Worm (Caenorhabditis elegans) whole organism, mixed stage, embryonic: ENCODE data around the gene C16C10.8.

ENCODE experiments used
- M03D4.4 ChIP-seq: sonication (generic microtip); optimal IDR thresholded peaks from 2 replicates; lab custom pipeline; 2017; ENCODE audit warnings: mild to moderate bottlenecking, missing genetic modification characterization, missing compliant biosample characterization
- bed-3 ChIP-seq: fragments of 200-800 bp; sonication (Bioruptor generic); optimal IDR thresholded peaks from 3 replicates; lab custom pipeline; 2018; ENCODE audit warnings: mild to moderate bottlenecking, missing genetic modification characterization, moderate library complexity, missing compliant biosample characterization
- blmp-1 ChIP-seq: fragments of 150-350 bp; optimal IDR thresholded peaks from 2 replicates; lab custom pipeline; 2014; ENCODE audit warnings: missing biosample characterization, missing genetic modification characterization
- ceh-39 ChIP-seq: fragments of 150-350 bp; optimal IDR thresholded peaks from 2 replicates; lab custom pipeline; 2014; ENCODE audit warnings: missing biosample characterization, missing genetic modification characterization
- ceh-43 ChIP-seq: fragments of 200-800 bp; sonication (Bioruptor generic); optimal IDR thresholded peaks from 2 replicates; lab custom pipeline; 2018; ENCODE audit warnings: mild to moderate bottlenecking, missing genetic modification characterization, moderate library complexity, missing compliant biosample characterization
- ceh-83 ChIP-seq: fragments of 200-800 bp; sonication (Bioruptor generic); optimal IDR thresholded peaks from 2 replicates; lab custom pipeline; 2018; ENCODE audit warnings: mild to moderate bottlenecking, missing genetic modification characterization, missing compliant biosample characterization
- ces-1 ChIP-seq: fragments of 150-350 bp; optimal IDR thresholded peaks from 2 replicates; lab custom pipeline; 2014; ENCODE audit warnings: missing biosample characterization, missing genetic modification reagents, missing genetic modification characterization
- cnd-1 ChIP-seq: fragments of 200-800 bp; sonication (Bioruptor generic); optimal IDR thresholded peaks from 2 replicates; lab custom pipeline; 2018; ENCODE audit warnings: mild to moderate bottlenecking, missing genetic modification characterization, missing compliant biosample characterization
- drap-1 ChIP-seq: fragments of 200-800 bp; sonication (Bioruptor generic); optimal IDR thresholded peaks from 3 replicates; lab custom pipeline; 2018; ENCODE audit warnings: mild to moderate bottlenecking, missing genetic modification characterization, missing compliant biosample characterization
- elt-1 ChIP-seq: sonication (generic microtip); optimal IDR thresholded peaks from 2 replicates; lab custom pipeline; 2017; ENCODE audit warnings: missing genetic modification characterization, mild to moderate bottlenecking, missing compliant biosample characterization, antibody characterized with exemption, moderate library complexity, borderline replicate concordance; ENCODE audit not compliant: insufficient read depth
- elt-3 ChIP-seq: fragments of 150-350 bp; optimal IDR thresholded peaks from 2 replicates; lab custom pipeline; 2014; ENCODE audit warnings: missing biosample characterization, missing genetic modification characterization
- flh-1 ChIP-seq: fragments of 200-800 bp; sonication (Bioruptor generic); optimal IDR thresholded peaks from 2 replicates; lab custom pipeline; 2018; ENCODE audit warnings: mild to moderate bottlenecking, missing genetic modification characterization, moderate library complexity, missing compliant biosample characterization
- ham-2 ChIP-seq: fragments of 200-800 bp; sonication (Bioruptor generic); optimal IDR thresholded peaks from 2 replicates; lab custom pipeline; 2018; ENCODE audit warnings: mild to moderate bottlenecking, missing genetic modification characterization, missing compliant biosample characterization
- hlh-1 ChIP-seq: fragments of 150-350 bp; optimal IDR thresholded peaks from 2 replicates; lab custom pipeline; 2014; ENCODE audit warnings: missing biosample characterization, missing genetic modification reagents, missing genetic modification characterization
- lin-13 ChIP-seq: fragments of 150-350 bp; optimal IDR thresholded peaks from 2 replicates; lab custom pipeline; 2014; ENCODE audit warnings: missing biosample characterization, missing genetic modification characterization
- lin-32 ChIP-seq: fragments of 200-800 bp; sonication (Bioruptor generic); optimal IDR thresholded peaks from 2 replicates; lab custom pipeline; 2018; ENCODE audit warnings: mild to moderate bottlenecking, missing genetic modification characterization, missing compliant biosample characterization
- lsy-2 ChIP-seq: fragments of 150-350 bp; optimal IDR thresholded peaks from 2 replicates; lab custom pipeline; 2014; ENCODE audit warnings: missing biosample characterization, missing genetic modification characterization
- mab-5 ChIP-seq: fragments of 150-350 bp; optimal IDR thresholded peaks from 2 replicates; lab custom pipeline; 2014; ENCODE audit warnings: missing biosample characterization, missing genetic modification characterization
- mep-1 ChIP-seq: fragments of 150-350 bp; optimal IDR thresholded peaks from 2 replicates; lab custom pipeline; 2017; ENCODE audit warnings: missing biosample characterization, missing genetic modification reagents, missing genetic modification characterization, inconsistent platforms
- mls-2 ChIP-seq: sonication (generic microtip); optimal IDR thresholded peaks from 2 replicates; lab custom pipeline; 2016; ENCODE audit warnings: mild to moderate bottlenecking, missing genetic modification characterization, moderate library complexity, missing compliant biosample characterization
- nhr-12 ChIP-seq: fragments of 150-350 bp; optimal IDR thresholded peaks from 2 replicates; lab custom pipeline; 2014; ENCODE audit warnings: missing biosample characterization, missing genetic modification characterization
- nhr-2 ChIP-seq: fragments of 150-350 bp; optimal IDR thresholded peaks from 2 replicates; lab custom pipeline; 2014; ENCODE audit warnings: missing biosample characterization, missing genetic modification characterization
- nhr-28 ChIP-seq: fragments of 150-350 bp; optimal IDR thresholded peaks from 2 replicates; lab custom pipeline; 2014; ENCODE audit warnings: missing biosample characterization, missing genetic modification characterization
- nhr-76 ChIP-seq: sonication (generic microtip); optimal IDR thresholded peaks from 2 replicates; lab custom pipeline; 2017; ENCODE audit warnings: missing biosample characterization, missing genetic modification characterization
- pha-4 ChIP-seq: fragments of 150-350 bp; optimal IDR thresholded peaks from 2 replicates; lab custom pipeline; 2018; ENCODE audit warnings: missing biosample characterization, missing genetic modification reagents, missing genetic modification characterization
- sem-2 ChIP-seq: fragments of 200-800 bp; sonication (Bioruptor generic); optimal IDR thresholded peaks from 2 replicates; lab custom pipeline; 2018; ENCODE audit warnings: mild to moderate bottlenecking, missing genetic modification characterization, missing compliant biosample characterization
- snpc-4 ChIP-seq: fragments of 150-350 bp; optimal IDR thresholded peaks from 2 replicates; lab custom pipeline; 2014; ENCODE audit warnings: missing biosample characterization, missing genetic modification characterization
- sptf-1 ChIP-seq: sonication (generic microtip); optimal IDR thresholded peaks from 2 replicates; lab custom pipeline; 2017; ENCODE audit warnings: mild to moderate bottlenecking, missing genetic modification characterization, moderate library complexity, missing compliant biosample characterization
- tbx-8 ChIP-seq: fragments of 200-800 bp; sonication (Bioruptor generic); optimal IDR thresholded peaks from 2 replicates; lab custom pipeline; 2018; ENCODE audit warnings: mild to moderate bottlenecking, missing genetic modification characterization, moderate library complexity, missing compliant biosample characterization
- unc-120 ChIP-seq: sonication (generic microtip); optimal IDR thresholded peaks from 2 replicates; lab custom pipeline; 2017; ENCODE audit warnings: missing genetic modification characterization, missing compliant biosample characterization; ENCODE audit not compliant: poor library complexity, severe bottlenecking
- unc-39 ChIP-seq: fragments of 150-350 bp; optimal IDR thresholded peaks from 2 replicates; lab custom pipeline; 2014; ENCODE audit warnings: missing biosample characterization, missing genetic modification characterization
- unc-62 ChIP-seq: fragments of 150-350 bp; optimal IDR thresholded peaks from 2 replicates; lab custom pipeline; 2014; ENCODE audit warnings: missing biosample characterization, missing genetic modification reagents, missing genetic modification characterization
- zip-8 ChIP-seq: fragments of 150-350 bp; optimal IDR thresholded peaks from 2 replicates; lab custom pipeline; 2014; ENCODE audit warnings: missing biosample characterization, missing genetic modification characterization

C16C10.8 gene

DNA sequence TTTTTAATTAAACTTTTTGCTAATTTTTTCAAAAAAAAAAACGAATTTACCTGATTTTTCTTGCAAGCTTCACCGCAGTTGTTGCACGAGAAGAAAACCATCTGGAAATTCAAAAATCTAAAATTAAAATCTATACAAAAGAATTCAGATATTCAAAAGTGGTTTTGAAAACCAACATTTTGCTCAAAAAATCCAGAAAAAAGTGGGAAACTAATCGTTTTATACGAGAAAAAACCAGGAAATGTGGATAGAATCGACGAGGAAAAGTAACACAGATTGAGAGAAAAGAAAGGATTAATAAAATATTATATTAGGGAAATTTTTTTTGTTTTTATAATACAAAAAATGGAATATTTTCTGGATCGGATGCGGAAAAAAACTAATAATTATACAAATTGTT lies at the start of gene C16C10.8:
C16C10.8 (minus strand) TSS at position 101 of the 400 bp plus-strand sequence.
- no peak for TF ChIP-seq unc-39 (tag; lab: Kevin White, UChicago)
- TF ChIP-seq ces-1 (GFP tag; lab: Kevin White, UChicago) = no peak
- TF ChIP-seq snpc-4 (tag; lab: Kevin White, UChicago) = no peak
- no peak for TF ChIP-seq hlh-1 (tag; lab: Kevin White, UChicago)
- no peak for TF ChIP-seq mls-2 (tag; lab: Kevin White, UChicago)
- no peak for TF ChIP-seq sem-2 (GFP tag; lab: Kevin White, UChicago)
- no peak for TF ChIP-seq elt-1 (tag; lab: Kevin White, UChicago)
- TF ChIP-seq nhr-12 (tag; lab: Kevin White, UChicago) = no peak
- no peak for TF ChIP-seq ceh-39 (tag; lab: Kevin White, UChicago)
- TF ChIP-seq lsy-2 (tag; lab: Kevin White, UChicago) = no peak
- TF ChIP-seq unc-62 (GFP tag; lab: Kevin White, UChicago) = no peak
- no peak for TF ChIP-seq flh-1 (GFP tag; lab: Kevin White, UChicago)
- TF ChIP-seq pha-4 (tag; lab: Kevin White, UChicago) = no peak
- no peak for TF ChIP-seq blmp-1 (tag; lab: Kevin White, UChicago)
- TF ChIP-seq ham-2 = no peak
- no peak for TF ChIP-seq unc-120 (tag; lab: Kevin White, UChicago)
- TF ChIP-seq mep-1 = no peak
- no peak for TF ChIP-seq cnd-1
- TF ChIP-seq M03D4.4 = no peak
- TF ChIP-seq sptf-1 (tag; lab: Kevin White, UChicago) = no peak
- TF ChIP-seq, all 35 proteins: peak for 0

DNA sequence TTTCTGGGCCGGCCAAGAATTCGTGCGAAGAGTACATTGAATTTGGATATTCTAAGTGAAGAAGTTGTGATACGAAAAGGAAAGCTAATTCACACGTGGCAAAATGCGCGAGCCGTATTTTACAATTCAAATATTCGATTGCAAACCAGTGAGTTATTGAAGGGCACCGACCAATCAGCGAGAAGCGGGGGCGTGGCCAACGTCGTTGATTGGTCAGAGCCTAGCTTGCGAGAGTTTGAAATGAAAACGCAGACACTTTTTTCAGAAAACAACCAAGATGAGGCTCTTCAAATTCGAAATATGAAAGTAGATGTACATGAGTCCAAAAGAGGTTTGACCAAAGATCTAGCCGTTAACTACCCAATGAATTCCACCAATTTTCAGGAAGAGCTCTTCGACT lies 46.7 kb upstream of the C16C10.8 start:
- TF ChIP-seq ceh-43 (GFP tag; lab: Kevin White, UChicago) (no peak), sptf-1 (tag; lab: Kevin White, UChicago) (no peak), lin-13 (tag; lab: Kevin White, UChicago) (no peak), hlh-1 (tag; lab: Kevin White, UChicago) (no peak), nhr-76 (tag; lab: Kevin White, UChicago) (no peak), snpc-4 (tag; lab: Kevin White, UChicago) (no peak), unc-62 (GFP tag; lab: Kevin White, UChicago) (no peak), drap-1 (GFP tag; lab: Kevin White, UChicago) (no peak), flh-1 (GFP tag; lab: Kevin White, UChicago) (no peak), tbx-8 (GFP tag; lab: Kevin White, UChicago) (no peak), nhr-28 (tag; lab: Kevin White, UChicago) (no peak), elt-1 (tag; lab: Kevin White, UChicago) (no peak), unc-39 (tag; lab: Kevin White, UChicago) (no peak), unc-120 (tag; lab: Kevin White, UChicago) (no peak), ham-2 (no peak), lin-32 (GFP tag; lab: Kevin White, UChicago) (no peak), mab-5 (no peak)
- TF ChIP-seq, all 35 proteins: peak for 0

DNA sequence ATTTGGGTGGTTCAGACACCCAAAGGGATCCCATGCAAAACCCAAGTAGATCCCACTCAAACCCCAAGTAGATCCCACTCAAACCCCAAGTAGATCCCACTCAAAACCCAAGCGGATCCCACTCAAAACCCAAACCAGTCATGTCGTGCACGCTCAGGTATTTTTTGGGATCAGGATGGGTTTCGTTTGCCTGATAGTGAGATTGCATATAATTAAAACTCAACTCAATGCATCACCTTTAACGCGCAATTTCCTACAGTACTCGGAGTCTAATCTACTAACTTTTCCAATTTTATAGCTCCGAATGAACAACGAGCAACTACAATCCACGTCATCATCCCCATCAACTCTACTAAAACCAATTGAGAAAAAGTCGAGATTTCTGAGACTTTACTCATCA lies 45.2 kb upstream of the C16C10.8 start, which contains the start of gene phlp-2:
phlp-2 (plus strand) TSS at position 301 of the 400 bp plus-strand sequence.
- TF ChIP-seq tbx-8 (GFP tag; lab: Kevin White, UChicago) (no peak), sem-2 (GFP tag; lab: Kevin White, UChicago) (no peak), mep-1 (no peak), mab-5 (no peak), lin-32 (GFP tag; lab: Kevin White, UChicago) (no peak), mls-2 (tag; lab: Kevin White, UChicago) (no peak), bed-3 (GFP tag; lab: Kevin White, UChicago) (no peak), cnd-1 (no peak), sptf-1 (tag; lab: Kevin White, UChicago) (no peak), blmp-1 (tag; lab: Kevin White, UChicago) (no peak), ham-2 (no peak), nhr-76 (tag; lab: Kevin White, UChicago) (no peak), hlh-1 (tag; lab: Kevin White, UChicago) (no peak), lin-13 (tag; lab: Kevin White, UChicago) (no peak), ceh-43 (GFP tag; lab: Kevin White, UChicago) (no peak), lsy-2 (tag; lab: Kevin White, UChicago) (no peak)

DNA sequence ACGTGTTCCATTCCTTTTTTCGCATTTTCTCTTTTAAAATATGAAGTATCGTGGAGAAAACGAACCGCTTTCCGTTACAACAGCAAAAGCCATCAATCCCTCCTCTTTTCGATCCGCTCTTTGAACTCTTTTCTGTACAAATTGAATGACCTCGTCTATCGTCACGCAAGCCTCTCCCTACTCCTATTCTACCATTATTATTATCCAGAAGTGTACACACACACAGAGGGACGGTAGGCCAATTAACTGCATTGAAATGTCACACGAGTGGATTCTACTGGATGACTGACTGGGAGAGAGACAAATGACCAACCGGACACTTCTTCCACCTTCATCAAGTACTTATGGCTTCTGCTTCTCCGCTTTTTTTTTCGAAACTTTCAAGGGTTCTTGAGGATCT lies 44.2 kb upstream of the C16C10.8 start:
- TF ChIP-seq nhr-2 = no peak
- TF ChIP-seq ceh-39 (tag; lab: Kevin White, UChicago) = no peak
- TF ChIP-seq mab-5 = no peak
- TF ChIP-seq ceh-83 (GFP tag; lab: Kevin White, UChicago) = no peak
- TF ChIP-seq lin-32 (GFP tag; lab: Kevin White, UChicago) = no peak
- no peak for TF ChIP-seq tbx-8 (GFP tag; lab: Kevin White, UChicago)
- no peak for TF ChIP-seq elt-3 (tag; lab: Kevin White, UChicago)
- TF ChIP-seq blmp-1 (tag; lab: Kevin White, UChicago) = no peak
- TF ChIP-seq zip-8 = no peak
- TF ChIP-seq snpc-4 (tag; lab: Kevin White, UChicago) = no peak
- TF ChIP-seq mls-2 (tag; lab: Kevin White, UChicago) = no peak
- TF ChIP-seq hlh-1 (tag; lab: Kevin White, UChicago) = no peak
- no peak for TF ChIP-seq M03D4.4
